Worm (Caenorhabditis elegans): ENCODE measurements around the gene ZK1010.12.
A peak's percentile ranks its signal among the peaks of the same experiment; 100 is the strongest.

Gene ZK1010.12

ce11 chrIII:13024281-13024680, 33.2 kb downstream of the ZK1010.12 start, which contains the start of gene cyp-13A12:
cyp-13A12 (plus strand) TSS chrIII:13024547.
- TF ChIP-seq bed-3 (GFP tag; optimal IDR thresholded peaks at IDR 0.05): no peak
- no peak for TF ChIP-seq blmp-1 (tag; optimal IDR thresholded peaks at IDR 0.05)

ce11 chrIII:13027949-13028348, 36.9 kb downstream of the ZK1010.12 start:
- TF ChIP-seq ceh-39 (tag; optimal IDR thresholded peaks at IDR 0.05) (no peak), lin-13 (tag; optimal IDR thresholded peaks at IDR 0.05) (no peak), lin-32 (GFP tag; optimal IDR thresholded peaks at IDR 0.05) (no peak), lsy-2 (tag; optimal IDR thresholded peaks at IDR 0.05) (no peak), pha-4 (tag; optimal IDR thresholded peaks at IDR 0.05) (no peak), unc-62 (GFP tag; optimal IDR thresholded peaks at IDR 0.05) (no peak)

ce11 chrIII:13029608-13030007, 38.5 kb downstream of the ZK1010.12 start, which contains the start of gene F14F7.4:
F14F7.4 (minus strand) TSS chrIII:13029708.
- TF ChIP-seq mls-2 (tag; optimal IDR thresholded peaks at IDR 0.05): no peak
- no peak for TF ChIP-seq lin-13 (tag; optimal IDR thresholded peaks at IDR 0.05)
- no peak for TF ChIP-seq ceh-83 (GFP tag; optimal IDR thresholded peaks at IDR 0.05)
- no peak for TF ChIP-seq sem-2 (GFP tag; optimal IDR thresholded peaks at IDR 0.05)
- TF ChIP-seq snpc-4 (tag; optimal IDR thresholded peaks at IDR 0.05): no peak
- no peak for TF ChIP-seq ces-1 (GFP tag; optimal IDR thresholded peaks at IDR 0.05)
- no peak for TF ChIP-seq elt-1 (tag; optimal IDR thresholded peaks at IDR 0.05; ENCODE audit: borderline replicate concordance, insufficient read depth)
- no peak for TF ChIP-seq cnd-1 (tag; optimal IDR thresholded peaks at IDR 0.05)
- no peak for TF ChIP-seq hlh-1 (tag; optimal IDR thresholded peaks at IDR 0.05)
- no peak for TF ChIP-seq ceh-39 (tag; optimal IDR thresholded peaks at IDR 0.05)
- no peak for TF ChIP-seq ztf-11 (tag; optimal IDR thresholded peaks at IDR 0.05)

- TF ChIP-seq lsy-2 (tag; optimal IDR thresholded peaks at IDR 0.05): no peak
- TF ChIP-seq unc-62 (GFP tag; optimal IDR thresholded peaks at IDR 0.05): no peak
- no peak for TF ChIP-seq lin-13 (tag; optimal IDR thresholded peaks at IDR 0.05)
- TF ChIP-seq nhr-2 (tag; optimal IDR thresholded peaks at IDR 0.05): no peak
- TF ChIP-seq M03D4.4 (tag; optimal IDR thresholded peaks at IDR 0.05): no peak
- no peak for TF ChIP-seq mls-2 (tag; optimal IDR thresholded peaks at IDR 0.05)
- no peak for TF ChIP-seq flh-1 (GFP tag; optimal IDR thresholded peaks at IDR 0.05)
- TF ChIP-seq blmp-1 (tag; optimal IDR thresholded peaks at IDR 0.05): no peak
- no peak for TF ChIP-seq cnd-1 (tag; optimal IDR thresholded peaks at IDR 0.05)
- no peak for TF ChIP-seq unc-39 (tag; optimal IDR thresholded peaks at IDR 0.05)
- TF ChIP-seq mep-1 (tag; optimal IDR thresholded peaks at IDR 0.05): no peak
- TF ChIP-seq nhr-12 (tag; optimal IDR thresholded peaks at IDR 0.05): no peak
- TF ChIP-seq unc-120 (tag; optimal IDR thresholded peaks at IDR 0.05; ENCODE audit: poor library complexity, severe bottlenecking): no peak
- no peak for TF ChIP-seq ceh-43 (GFP tag; optimal IDR thresholded peaks at IDR 0.05)
Measured at ce11 chrIII:13030551-13030950, 39.5 kb downstream of the ZK1010.12 start, which contains the start of gene F14F7.7. F14F7.7 (plus strand) TSS chrIII:13030904.

ce11 chrIII:13031701-13032100, 40.6 kb downstream of the ZK1010.12 start, which contains the start of gene F14F7.5:
F14F7.5 (plus strand) TSS chrIII:13032001.
- TF ChIP-seq ztf-11 (tag; optimal IDR thresholded peaks at IDR 0.05) (no peak), ceh-43 (GFP tag; optimal IDR thresholded peaks at IDR 0.05) (no peak), bed-3 (GFP tag; optimal IDR thresholded peaks at IDR 0.05) (no peak), elt-1 (tag; optimal IDR thresholded peaks at IDR 0.05; ENCODE audit: borderline replicate concordance, insufficient read depth) (no peak), mab-5 (tag; optimal IDR thresholded peaks at IDR 0.05) (no peak), unc-120 (tag; optimal IDR thresholded peaks at IDR 0.05; ENCODE audit: poor library complexity, severe bottlenecking) (no peak), ceh-39 (tag; optimal IDR thresholded peaks at IDR 0.05) (no peak), nhr-76 (tag; optimal IDR thresholded peaks at IDR 0.05) (no peak), blmp-1 (tag; optimal IDR thresholded peaks at IDR 0.05) (no peak), sptf-1 (tag; optimal IDR thresholded peaks at IDR 0.05) (no peak), pha-4 (tag; optimal IDR thresholded peaks at IDR 0.05) (no peak), cnd-1 (tag; optimal IDR thresholded peaks at IDR 0.05) (no peak), snpc-4 (tag; optimal IDR thresholded peaks at IDR 0.05) (no peak), tbx-8 (GFP tag; optimal IDR thresholded peaks at IDR 0.05) (no peak)

ce11 chrIII:13032429-13033018, 41.4 kb downstream of the ZK1010.12 start:
- TF ChIP-seq nhr-12 (tag; optimal IDR thresholded peaks at IDR 0.05) (no peak), sem-2 (GFP tag; optimal IDR thresholded peaks at IDR 0.05) (peak; percentile 23), drap-1 (GFP tag; optimal IDR thresholded peaks at IDR 0.05) (peak; percentile 35), mab-5 (tag; optimal IDR thresholded peaks at IDR 0.05) (no peak), bed-3 (GFP tag; optimal IDR thresholded peaks at IDR 0.05) (no peak), elt-3 (tag; optimal IDR thresholded peaks at IDR 0.05) (no peak), ham-2 (GFP tag; optimal IDR thresholded peaks at IDR 0.05) (peak; percentile 26), mls-2 (tag; optimal IDR thresholded peaks at IDR 0.05) (peak; percentile 72), sptf-1 (tag; optimal IDR thresholded peaks at IDR 0.05) (peak; percentile 61), zip-8 (tag; optimal IDR thresholded peaks at IDR 0.05) (no peak), elt-1 (tag; optimal IDR thresholded peaks at IDR 0.05; ENCODE audit: borderline replicate concordance, insufficient read depth) (no peak), lin-32 (GFP tag; optimal IDR thresholded peaks at IDR 0.05) (peak; percentile 23), snpc-4 (tag; optimal IDR thresholded peaks at IDR 0.05) (no peak)

Data from whole organism, mixed stage, embryonic.